Worm (Caenorhabditis elegans): ENCODE measurements around the gene F55D1.1.

F55D1.1 gene

ce11 chrX:5479876-5480580 lies 9.6 kb upstream of the F55D1.1 start (continued):
- TF ChIP-seq lsy-2 (tag; optimal IDR thresholded peaks at IDR 0.05) (no peak), alr-1 (tag; optimal IDR thresholded peaks at IDR 0.05; ENCODE audit: borderline replicate concordance) (no peak), hlh-17 (GFP tag; optimal IDR thresholded peaks at IDR 0.05; ENCODE audit: borderline replicate concordance) (no peak), pax-3 (tag; optimal IDR thresholded peaks at IDR 0.05) (no peak), lir-3 (tag; optimal IDR thresholded peaks at IDR 0.05; ENCODE audit: poor library complexity) (no peak), nhr-90 (tag; optimal IDR thresholded peaks at IDR 0.05; ENCODE audit: poor library complexity) (peak; percentile 11), mep-1 (tag; optimal IDR thresholded peaks at IDR 0.05) (peak; percentile 46), nhr-85 (tag) (peak; percentile 82), nhr-77 (tag; optimal IDR thresholded peaks at IDR 0.05) (no peak), vab-15 (tag; optimal IDR thresholded peaks at IDR 0.05) (no peak), zag-1 (tag; optimal IDR thresholded peaks at IDR 0.05) (no peak), mdl-1 (tag; optimal IDR thresholded peaks at IDR 0.05) (no peak), unc-30 (tag; optimal IDR thresholded peaks at IDR 0.05) (no peak), skn-1 (tag; optimal IDR thresholded peaks at IDR 0.05) (peak; percentile 8), isw-1 (GFP tag; IDR thresholded peaks at IDR 0.05) (no peak), nhr-11 (tag; optimal IDR thresholded peaks at IDR 0.05) (no peak), grh-1 (GFP tag; IDR thresholded peaks at IDR 0.05) (no peak), sptf-1 (tag; optimal IDR thresholded peaks at IDR 0.05) (no peak), ces-1 (GFP tag; optimal IDR thresholded peaks at IDR 0.05) (no peak), efl-1 (optimal IDR thresholded peaks at IDR 0.05) (no peak), efl-1 (GFP tag; optimal IDR thresholded peaks at IDR 0.05 in 1 of 2) (no peak), C34B4.2 (tag; optimal IDR thresholded peaks at IDR 0.05) (no peak), irx-1 (tag; optimal IDR thresholded peaks at IDR 0.05) (no peak), zip-4 (GFP tag; optimal IDR thresholded peaks at IDR 0.05) (no peak), lin-13 (GFP tag; optimal IDR thresholded peaks at IDR 0.05) (no peak)

- TF ChIP-seq nhr-71 (tag; optimal IDR thresholded peaks at IDR 0.05) (peak; percentile 32), lin-35 (GFP tag; optimal IDR thresholded peaks at IDR 0.05) (peak in 1 of 2 experiments; percentile 24), vab-15 (tag; optimal IDR thresholded peaks at IDR 0.05) (no peak), ztf-4 (tag; optimal IDR thresholded peaks at IDR 0.05) (no peak), mdl-1 (tag; optimal IDR thresholded peaks at IDR 0.05) (peak in 1 of 2 experiments; percentile 36), hlh-4 (tag; optimal IDR thresholded peaks at IDR 0.05) (no peak), ceh-90 (tag; optimal IDR thresholded peaks at IDR 0.05) (no peak), irx-1 (tag; optimal IDR thresholded peaks at IDR 0.05) (peak; percentile 15), nhr-77 (tag; optimal IDR thresholded peaks at IDR 0.05) (peak; percentile 4), pqm-1 (tag; optimal IDR thresholded peaks at IDR 0.05) (no peak), mab-9 (GFP tag; IDR thresholded peaks at IDR 0.05) (no peak), mep-1 (tag; optimal IDR thresholded peaks at IDR 0.05) (peak; percentile 56), ceh-63 (GFP tag; optimal IDR thresholded peaks at IDR 0.05) (no peak), nhr-19 (GFP tag; conservative IDR thresholded peaks at IDR 0.05) (peak; percentile 27), ces-1 (GFP tag; optimal IDR thresholded peaks at IDR 0.05) (no peak), nhr-84 (tag; optimal IDR thresholded peaks at IDR 0.05) (no peak), F16B12.6 (tag; optimal IDR thresholded peaks at IDR 0.05) (no peak), lin-13 (GFP tag; optimal IDR thresholded peaks at IDR 0.05) (no peak), lin-14 (GFP tag; optimal IDR thresholded peaks at IDR 0.05) (peak; percentile 42), sup-37 (GFP tag; optimal IDR thresholded peaks at IDR 0.05) (no peak), lir-3 (tag; optimal IDR thresholded peaks at IDR 0.05; ENCODE audit: poor library complexity) (no peak), elt-3 (tag; optimal IDR thresholded peaks at IDR 0.05) (no peak), jun-1 (tag; optimal IDR thresholded peaks at IDR 0.05) (no peak), mef-2 (tag; optimal IDR thresholded peaks at IDR 0.05) (no peak), pag-3 (tag; optimal IDR thresholded peaks at IDR 0.05; ENCODE audit: borderline replicate concordance, insufficient read depth) (no peak), nhr-76 (tag; optimal IDR thresholded peaks at IDR 0.05) (no peak), hlh-17 (GFP tag; optimal IDR thresholded peaks at IDR 0.05; ENCODE audit: borderline replicate concordance) (no peak), blmp-1 (tag; optimal IDR thresholded peaks at IDR 0.05) (no peak), ceh-82 (tag; optimal IDR thresholded peaks at IDR 0.05) (no peak), unc-130 (tag; optimal IDR thresholded peaks at IDR 0.05) (no peak), xbp-1 (tag; optimal IDR thresholded peaks at IDR 0.05) (peak; percentile 1), dsc-1 (tag; optimal IDR thresholded peaks at IDR 0.05) (peak; percentile 24), nhr-12 (tag; optimal IDR thresholded peaks at IDR 0.05) (no peak)
Observed at ce11 chrX:5485284-5485927, 4.2 kb upstream of the F55D1.1 start.
